Worm (Caenorhabditis elegans) whole organism, L1 larva: ENCODE measurements around the gene flp-23.

Experiments used
- C16A3.4 ChIP-seq: fragments of 150-350 bp; optimal IDR thresholded peaks from 2 replicates; lab custom pipeline; 2014; ENCODE audit warnings: missing biosample characterization, missing genetic modification characterization
- F16B12.6 ChIP-seq: fragments of 150-350 bp; optimal IDR thresholded peaks from 2 replicates; lab custom pipeline; 2014; ENCODE audit warnings: missing biosample characterization, missing genetic modification characterization
- alr-1 ChIP-seq: fragments of 200-800 bp; sonication (Bioruptor generic); optimal IDR thresholded peaks from 2 replicates; lab custom pipeline; 2018; ENCODE audit warnings: borderline replicate concordance, mild to moderate bottlenecking, missing genetic modification characterization, missing compliant biosample characterization
- aly-2 ChIP-seq: fragments of 150-350 bp; optimal IDR thresholded peaks from 2 replicates; lab custom pipeline; 2014; ENCODE audit warnings: missing biosample characterization, missing genetic modification characterization
- ama-1 ChIP-seq: fragments of 150-350 bp; optimal IDR thresholded peaks from 2 replicates; lab custom pipeline; 2014
- blmp-1 ChIP-seq: fragments of 150-350 bp; optimal IDR thresholded peaks from 2 replicates; lab custom pipeline; 2014; ENCODE audit warnings: missing biosample characterization, missing genetic modification characterization
- ceh-63 ChIP-seq: fragments of 200-800 bp; sonication (Bioruptor generic); optimal IDR thresholded peaks from 2 replicates; lab custom pipeline; 2018; ENCODE audit warnings: mild to moderate bottlenecking, missing genetic modification characterization, missing compliant biosample characterization
- ceh-8 ChIP-seq: fragments of 200-800 bp; sonication (Bioruptor generic); optimal IDR thresholded peaks from 2 replicates; lab custom pipeline; 2018; ENCODE audit warnings: mild to moderate bottlenecking, missing genetic modification characterization, moderate library complexity, missing compliant biosample characterization
- ceh-88 ChIP-seq: fragments of 200-800 bp; sonication (Bioruptor generic); IDR thresholded peaks from 2 replicates; pipeline ENCODE4 v1.3.6; 2022; ENCODE audit warnings: missing genetic modification characterization, missing compliant biosample characterization
- ces-1 ChIP-seq: fragments of 150-350 bp; optimal IDR thresholded peaks from 2 replicates; lab custom pipeline; 2014; ENCODE audit warnings: missing biosample characterization, missing genetic modification reagents, missing genetic modification characterization
- efl-1 ChIP-seq, 4 experiments: fragments of 150-350 bp; optimal IDR thresholded peaks in 3 of 4; peaks in 1 of 4; 1 replicate in 1 of 4; 2 replicates in 3 of 4; lab custom pipeline; 2014; ENCODE audit warnings: missing biosample characterization in 2 of 4, missing genetic modification characterization in 2 of 4, missing genetic modification reagents in 2 of 4
- elt-2 ChIP-seq: sonication (generic microtip); optimal IDR thresholded peaks from 2 replicates; lab custom pipeline; 2016; ENCODE audit warnings: missing genetic modification characterization, mild to moderate bottlenecking, inconsistent platforms, missing compliant biosample characterization, missing genetic modification reagents
- fkh-8 ChIP-seq: sonication (generic microtip); optimal IDR thresholded peaks from 2 replicates; lab custom pipeline; 2016; ENCODE audit warnings: mild to moderate bottlenecking, missing genetic modification characterization, missing compliant biosample characterization
- fos-1 ChIP-seq: fragments of 150-350 bp; optimal IDR thresholded peaks from 2 replicates; lab custom pipeline; 2014; ENCODE audit warnings: missing biosample characterization, missing genetic modification characterization
- grh-1 ChIP-seq: fragments of 200-800 bp; sonication (Bioruptor generic); IDR thresholded peaks from 2 replicates; pipeline ENCODE4 v1.3.6; 2022; ENCODE audit warnings: missing genetic modification reagents, missing genetic modification characterization, missing compliant biosample characterization
- hlh-17 ChIP-seq: fragments of 200-800 bp; sonication (Bioruptor generic); optimal IDR thresholded peaks from 2 replicates; lab custom pipeline; 2018; ENCODE audit warnings: missing genetic modification characterization, mild to moderate bottlenecking, missing compliant biosample characterization, moderate library complexity, borderline replicate concordance
- hpl-2 ChIP-seq: fragments of 150-350 bp; optimal IDR thresholded peaks from 2 replicates; lab custom pipeline; 2014; ENCODE audit warnings: missing biosample characterization, missing genetic modification reagents, missing genetic modification characterization
- isw-1 ChIP-seq: fragments of 200-800 bp; sonication (Bioruptor generic); IDR thresholded peaks from 2 replicates; pipeline ENCODE4 v1.3.6; 2022; ENCODE audit warnings: missing genetic modification characterization, missing compliant biosample characterization
- lin-13 ChIP-seq: fragments of 150-350 bp; optimal IDR thresholded peaks from 2 replicates; lab custom pipeline; 2014; ENCODE audit warnings: missing biosample characterization, missing genetic modification reagents, missing genetic modification characterization
- lin-14 ChIP-seq: fragments of 200-800 bp; sonication (Bioruptor generic); optimal IDR thresholded peaks from 2 replicates; lab custom pipeline; 2018; ENCODE audit warnings: mild to moderate bottlenecking, missing genetic modification characterization, moderate library complexity, missing compliant biosample characterization
- lin-15B ChIP-seq: fragments of 150-350 bp; sonication (generic microtip); optimal IDR thresholded peaks from 3 replicates; lab custom pipeline; 2014; ENCODE audit warnings: missing biosample characterization, missing genetic modification characterization
- lsy-2 ChIP-seq, 2 experiments: fragments of 150-350 bp; optimal IDR thresholded peaks; 2 replicates each; lab custom pipeline; 2014; ENCODE audit warnings: missing biosample characterization in 2 of 2, missing genetic modification characterization in 2 of 2
- mef-2 ChIP-seq: fragments of 150-350 bp; optimal IDR thresholded peaks from 2 replicates; lab custom pipeline; 2014; ENCODE audit warnings: missing biosample characterization, missing genetic modification characterization
- mep-1 ChIP-seq: fragments of 150-350 bp; optimal IDR thresholded peaks from 2 replicates; lab custom pipeline; 2014; ENCODE audit warnings: missing biosample characterization, missing genetic modification characterization
- nhr-19 ChIP-seq: fragments of 200-800 bp; sonication (Bioruptor generic); conservative IDR thresholded peaks from 2 replicates; pipeline ENCODE4 v1.3.6; 2022; ENCODE audit warnings: missing genetic modification characterization, missing compliant biosample characterization
- nhr-71 ChIP-seq: sonication (generic microtip); optimal IDR thresholded peaks from 2 replicates; lab custom pipeline; 2016; ENCODE audit warnings: mild to moderate bottlenecking, missing genetic modification characterization, moderate library complexity, missing compliant biosample characterization
- nhr-84 ChIP-seq: sonication (generic microtip); optimal IDR thresholded peaks from 2 replicates; lab custom pipeline; 2017; ENCODE audit warnings: missing biosample characterization, missing genetic modification characterization
- nhr-85 ChIP-seq: sonication (generic microtip); peaks from one replicate; lab custom pipeline; 2016; ENCODE audit warnings: missing genetic modification characterization, inconsistent platforms, missing compliant biosample characterization
- pag-3 ChIP-seq: sonication (generic microtip); optimal IDR thresholded peaks from 2 replicates; lab custom pipeline; 2017; ENCODE audit warnings: missing genetic modification characterization, mild to moderate bottlenecking, missing compliant biosample characterization, antibody characterized with exemption, borderline replicate concordance; ENCODE audit not compliant: insufficient read depth
- pqm-1 ChIP-seq: sonication (generic microtip); optimal IDR thresholded peaks from 3 replicates; lab custom pipeline; 2017; ENCODE audit warnings: missing biosample characterization, missing genetic modification characterization
- rnt-1 ChIP-seq: sonication (generic microtip); optimal IDR thresholded peaks from 2 replicates; lab custom pipeline; 2016; ENCODE audit warnings: mild to moderate bottlenecking, missing genetic modification characterization, moderate library complexity, missing compliant biosample characterization
- skn-1 ChIP-seq: fragments of 150-350 bp; optimal IDR thresholded peaks from 2 replicates; lab custom pipeline; 2014; ENCODE audit warnings: missing biosample characterization, missing genetic modification characterization
- snu-23 ChIP-seq: sonication (generic microtip); optimal IDR thresholded peaks from 2 replicates; lab custom pipeline; 2016; ENCODE audit warnings: missing genetic modification characterization, missing compliant biosample characterization
- sox-4 ChIP-seq: sonication (generic microtip); optimal IDR thresholded peaks from 2 replicates; lab custom pipeline; 2016; ENCODE audit warnings: missing genetic modification characterization, missing compliant biosample characterization
- swsn-7 ChIP-seq: sonication (generic microtip); optimal IDR thresholded peaks from 2 replicates; lab custom pipeline; 2016; ENCODE audit warnings: missing genetic modification characterization, missing compliant biosample characterization
- unc-130 ChIP-seq: fragments of 150-350 bp; optimal IDR thresholded peaks from 2 replicates; lab custom pipeline; 2017; ENCODE audit warnings: missing biosample characterization, missing genetic modification characterization, inconsistent platforms
- unc-62 ChIP-seq: fragments of 150-350 bp; optimal IDR thresholded peaks from 2 replicates; lab custom pipeline; 2014; ENCODE audit warnings: missing biosample characterization, missing genetic modification reagents, missing genetic modification characterization
- unc-86 ChIP-seq: sonication (generic microtip); optimal IDR thresholded peaks from 2 replicates; lab custom pipeline; 2016; ENCODE audit warnings: missing genetic modification characterization, missing compliant biosample characterization
- vab-15 ChIP-seq: sonication (generic microtip); optimal IDR thresholded peaks from 2 replicates; lab custom pipeline; 2017; ENCODE audit warnings: missing genotype, mild to moderate bottlenecking, missing genetic modification characterization, missing compliant biosample characterization
- xbp-1 ChIP-seq: sonication (generic microtip); optimal IDR thresholded peaks from 2 replicates; lab custom pipeline; 2016; ENCODE audit warnings: missing genetic modification characterization, missing compliant biosample characterization
- zag-1 ChIP-seq: fragments of 150-350 bp; optimal IDR thresholded peaks from 2 replicates; lab custom pipeline; 2014; ENCODE audit warnings: missing biosample characterization, missing genetic modification characterization
- zip-4 ChIP-seq: fragments of 200-800 bp; sonication (Bioruptor generic); optimal IDR thresholded peaks from 2 replicates; lab custom pipeline; 2018; ENCODE audit warnings: mild to moderate bottlenecking, missing genetic modification characterization, moderate library complexity, missing compliant biosample characterization
- ztf-11 ChIP-seq, 2 experiments: sonication (generic microtip); optimal IDR thresholded peaks; 2 replicates each; lab custom pipeline; 2016 to 2017; ENCODE audit warnings: missing genetic modification characterization in 2 of 2, missing biosample characterization in 1 of 2, missing compliant biosample characterization in 1 of 2

flp-23 gene

ce11 chrIII:8658367-8658761 lies 7.8 kb downstream of the flp-23 start (continued):
- TF ChIP-seq ces-1 (GFP tag; lab: Kevin White, UChicago), result no peak
- peak; percentile 87 for TF ChIP-seq mef-2
- TF ChIP-seq ama-1 (lab: Kevin White, UChicago), result peak; percentile 91
- TF ChIP-seq lin-15B (tag; lab: Kevin White, UChicago), result no peak
- TF ChIP-seq zag-1 (tag; lab: Kevin White, UChicago), result no peak
- no peak for TF ChIP-seq alr-1
- TF ChIP-seq unc-86 (tag; lab: Kevin White, UChicago), result no peak
- TF ChIP-seq lsy-2 (tag; optimal IDR thresholded peaks at IDR 0.05; lab: Kevin White, UChicago), result peak; percentile 80 to 90
- TF ChIP-seq grh-1 (GFP tag; lab: Robert Waterston, UW), result peak; percentile 74
- peak; percentile 87 for TF ChIP-seq rnt-1
- TF ChIP-seq ceh-8, result no peak
- peak; percentile 93 for TF ChIP-seq nhr-19 (GFP tag; lab: Robert Waterston, UW)
- TF ChIP-seq elt-2 (tag; lab: Kevin White, UChicago), result peak; percentile 96
- no peak for TF ChIP-seq ztf-11 (tag; optimal IDR thresholded peaks at IDR 0.05; lab: Kevin White, UChicago)
- no peak for TF ChIP-seq sox-4 (tag; lab: Kevin White, UChicago)
- TF ChIP-seq mep-1 (tag; lab: Kevin White, UChicago), result peak; percentile 96
- TF ChIP-seq fos-1 (tag; lab: Kevin White, UChicago), result peak; percentile 83
- TF ChIP-seq ceh-88 (GFP tag; lab: Robert Waterston, UW), result peak; percentile 34; the same call in 1 of the 2 replicates
- TF ChIP-seq C16A3.4 (tag; lab: Kevin White, UChicago), result peak; percentile 81
- peak; percentile 98 for TF ChIP-seq lin-14
- TF ChIP-seq hlh-17, result no peak
- no peak for TF ChIP-seq zip-4
- peak; percentile 80 for TF ChIP-seq nhr-84
- TF ChIP-seq pag-3 (tag; lab: Kevin White, UChicago), result peak; percentile 55
- peak; percentile 98 for TF ChIP-seq snu-23 (GFP tag; lab: Kevin White, UChicago)
- TF ChIP-seq fkh-8, result peak; percentile 52
- TF ChIP-seq aly-2 (tag; lab: Kevin White, UChicago), result peak; percentile 32
- peak; percentile 68 for TF ChIP-seq hpl-2 (GFP tag; lab: Kevin White, UChicago)
- peak; percentile 77 for TF ChIP-seq lin-13
- TF ChIP-seq swsn-7 (tag; lab: Kevin White, UChicago), result peak; percentile 88
- TF ChIP-seq isw-1, result no peak
- peak; percentile 96 for TF ChIP-seq unc-130 (tag; lab: Kevin White, UChicago)
- TF ChIP-seq skn-1 (tag; lab: Kevin White, UChicago), result peak; percentile 55
- TF ChIP-seq unc-62 (GFP tag; lab: Kevin White, UChicago), result no peak
- TF ChIP-seq F16B12.6, result no peak
- peak; percentile 90 for TF ChIP-seq vab-15

ce11 chrIII:8663143-8663542 lies 12.6 kb downstream of the flp-23 start:
- TF ChIP-seq pqm-1 (no peak), ceh-88 (GFP tag; lab: Robert Waterston, UW) (no peak), unc-86 (tag; lab: Kevin White, UChicago) (no peak), xbp-1 (no peak), ceh-63 (no peak), blmp-1 (tag; lab: Kevin White, UChicago) (peak; percentile 59), lsy-2 (tag; optimal IDR thresholded peaks at IDR 0.05; lab: Kevin White, UChicago) (peak in 1 of 2 experiments; percentile 3), lin-14 (peak; percentile 45), mep-1 (tag; lab: Kevin White, UChicago) (peak; percentile 1), nhr-85 (peak; percentile 60), efl-1 (optimal IDR thresholded peaks at IDR 0.05; lab: Kevin White, UChicago) (peak in 1 of 2 experiments; percentile 17), efl-1 (GFP tag; optimal IDR thresholded peaks at IDR 0.05 in 1 of 2; lab: Kevin White, UChicago) (no peak), snu-23 (GFP tag; lab: Kevin White, UChicago) (peak; percentile 28), nhr-71 (tag; lab: Kevin White, UChicago) (peak; percentile 1)
